Worm (Caenorhabditis elegans) whole organism, L4 larva: ENCODE results near the gene tsp-4.

Experiments used
- F44E2.7 ChIP-seq: fragments of 200-800 bp; sonication (Bioruptor generic); IDR thresholded peaks from 2 replicates; pipeline ENCODE4 v2.1.2; 2022; ENCODE audit warnings: missing genetic modification characterization, missing compliant biosample characterization
- T20F7.1 ChIP-seq: fragments of 200-800 bp; sonication (Bioruptor generic); optimal IDR thresholded peaks from 2 replicates; lab custom pipeline; 2018; ENCODE audit warnings: mild to moderate bottlenecking, missing genetic modification characterization, missing compliant biosample characterization
- Y75B8A.6 ChIP-seq: fragments of 200-800 bp; sonication (Bioruptor generic); IDR thresholded peaks from 2 replicates; pipeline ENCODE4 v1.3.6; 2022; ENCODE audit warnings: missing genetic modification reagents, missing genetic modification characterization, missing compliant biosample characterization
- aha-1 ChIP-seq: fragments of 150-350 bp; peaks from one replicate; lab custom pipeline; 2014; ENCODE audit warnings: missing biosample characterization, missing genetic modification characterization
- attf-4 ChIP-seq: sonication (generic microtip); optimal IDR thresholded peaks from 3 replicates; lab custom pipeline; 2017; ENCODE audit warnings: missing biosample characterization, missing genetic modification characterization
- ceh-32 ChIP-seq: sonication (generic microtip); optimal IDR thresholded peaks from 2 replicates; lab custom pipeline; 2016; ENCODE audit warnings: mild to moderate bottlenecking, missing genetic modification characterization, missing compliant biosample characterization; ENCODE audit not compliant: poor library complexity
- cey-2 ChIP-seq: sonication (generic microtip); optimal IDR thresholded peaks from 3 replicates; lab custom pipeline; 2017; ENCODE audit warnings: missing genetic modification characterization, mild to moderate bottlenecking, missing compliant biosample characterization, antibody characterized with exemption, borderline replicate concordance; ENCODE audit not compliant: insufficient read depth
- daf-16 ChIP-seq, 3 experiments: sonication (generic microtip); optimal IDR thresholded peaks; 2 replicates each; lab custom pipeline; 2016 to 2017; ENCODE audit warnings: missing genetic modification characterization in 3 of 3, missing genetic modification reagents in 3 of 3, mild to moderate bottlenecking in 2 of 3, missing compliant biosample characterization in 2 of 3, missing biosample characterization in 1 of 3, moderate library complexity in 1 of 3
- daf-19 ChIP-seq: fragments of 200-800 bp; sonication (Bioruptor generic); conservative IDR thresholded peaks from 2 replicates; pipeline ENCODE4 v1.3.6; 2022; ENCODE audit warnings: missing genetic modification characterization, missing compliant biosample characterization
- daf-8 ChIP-seq: fragments of 200-800 bp; sonication (Bioruptor generic); IDR thresholded peaks from 2 replicates; pipeline ENCODE4 v1.3.6; 2022; ENCODE audit warnings: missing genetic modification characterization, missing compliant biosample characterization
- dmd-6 ChIP-seq: fragments of 200-800 bp; sonication (Bioruptor generic); IDR thresholded peaks from 2 replicates; pipeline ENCODE4 v1.3.6; 2022; ENCODE audit warnings: missing genetic modification reagents, missing genetic modification characterization, missing compliant biosample characterization
- dmd-8 ChIP-seq: fragments of 200-800 bp; sonication (Bioruptor generic); IDR thresholded peaks from 2 replicates; pipeline ENCODE4 v1.3.6; 2022; ENCODE audit warnings: missing genetic modification characterization, missing compliant biosample characterization
- dpl-1 ChIP-seq: fragments of 150-350 bp; optimal IDR thresholded peaks from 2 replicates; lab custom pipeline; 2014; ENCODE audit warnings: missing biosample characterization, missing genetic modification reagents, missing genetic modification characterization
- duxl-1 ChIP-seq: sonication (generic microtip); optimal IDR thresholded peaks from 2 replicates; lab custom pipeline; 2016; ENCODE audit warnings: mild to moderate bottlenecking, missing genetic modification characterization, moderate library complexity, missing compliant biosample characterization; ENCODE audit not compliant: poor library complexity
- egl-43 ChIP-seq: fragments of 200-800 bp; sonication (Bioruptor generic); IDR thresholded peaks from 2 replicates; pipeline ENCODE4 v1.3.6; 2022; ENCODE audit warnings: missing genetic modification reagents, missing genetic modification characterization, missing compliant biosample characterization
- hmg-1.1 ChIP-seq: fragments of 200-800 bp; sonication (Bioruptor generic); IDR thresholded peaks from 2 replicates; pipeline ENCODE4 v1.3.6; 2022; ENCODE audit warnings: missing genetic modification reagents, missing genetic modification characterization, missing compliant biosample characterization
- lin-1 ChIP-seq: fragments of 200-800 bp; sonication (Bioruptor generic); IDR thresholded peaks from 2 replicates; pipeline ENCODE4 v1.3.6; 2022; ENCODE audit warnings: missing genetic modification reagents, missing genetic modification characterization, missing compliant biosample characterization
- lsy-2 ChIP-seq, 2 experiments: fragments of 150-350 bp in 1 of 2; sonication (generic microtip) in 1 of 2; optimal IDR thresholded peaks; 2 replicates each; lab custom pipeline; 2014 to 2017; ENCODE audit warnings: missing biosample characterization in 2 of 2, missing genetic modification characterization in 2 of 2
- mes-2 ChIP-seq: sonication (generic microtip); optimal IDR thresholded peaks from 2 replicates; lab custom pipeline; 2016; ENCODE audit warnings: missing genotype, mild to moderate bottlenecking, missing genetic modification characterization, missing compliant biosample characterization; ENCODE audit not compliant: poor library complexity, severe bottlenecking
- nhr-10 ChIP-seq: fragments of 150-350 bp; optimal IDR thresholded peaks from 2 replicates; lab custom pipeline; 2014; ENCODE audit warnings: missing biosample characterization, missing genetic modification characterization
- nhr-111 ChIP-seq: fragments of 200-800 bp; sonication (Bioruptor generic); optimal IDR thresholded peaks from 2 replicates; lab custom pipeline; 2018; ENCODE audit warnings: mild to moderate bottlenecking, missing genetic modification characterization, missing compliant biosample characterization
- nhr-25 ChIP-seq: sonication (generic microtip); optimal IDR thresholded peaks from 2 replicates; lab custom pipeline; 2017; ENCODE audit warnings: missing genetic modification characterization, mild to moderate bottlenecking, missing compliant biosample characterization, antibody characterized with exemption, moderate library complexity, borderline replicate concordance; ENCODE audit not compliant: insufficient read depth
- nhr-41 ChIP-seq: fragments of 200-800 bp; sonication (Bioruptor generic); IDR thresholded peaks from 2 replicates; pipeline ENCODE4 v1.3.6; 2022; ENCODE audit warnings: missing genetic modification reagents, missing genetic modification characterization, missing compliant biosample characterization
- nhr-76 ChIP-seq: fragments of 150-350 bp; optimal IDR thresholded peaks from 2 replicates; lab custom pipeline; 2014; ENCODE audit warnings: missing biosample characterization, missing genetic modification characterization
- pha-4 ChIP-seq, 2 experiments: fragments of 150-350 bp in 1 of 2; fragments of 200-800 bp in 1 of 2; sonication (Bioruptor generic) in 1 of 2; IDR thresholded peaks in 1 of 2; optimal IDR thresholded peaks in 1 of 2; 2 replicates each; pipeline versions ENCODE4 v1.3.6 to Lab custom; 2014 to 2022; ENCODE audit warnings: missing genetic modification characterization in 2 of 2, missing genetic modification reagents in 2 of 2, missing biosample characterization in 1 of 2, missing compliant biosample characterization in 1 of 2
- rbr-2 ChIP-seq: sonication (generic microtip); optimal IDR thresholded peaks from 2 replicates; lab custom pipeline; 2016; ENCODE audit warnings: missing genotype, missing genetic modification characterization, missing compliant biosample characterization
- snpc-4 ChIP-seq: fragments of 150-350 bp; optimal IDR thresholded peaks from 2 replicates; lab custom pipeline; 2014; ENCODE audit warnings: missing biosample characterization, missing genetic modification characterization
- unc-62 ChIP-seq, 3 experiments: fragments of 150-350 bp in 1 of 3; sonication (generic microtip); optimal IDR thresholded peaks in 2 of 3; peaks in 1 of 3; 1 replicate in 1 of 3; 2 replicates in 2 of 3; lab custom pipeline; 2014 to 2017; ENCODE audit warnings: missing biosample characterization in 3 of 3, missing genetic modification characterization in 3 of 3, missing genetic modification reagents in 3 of 3, missing genotype in 1 of 3
- zfp-2 ChIP-seq: sonication (generic microtip); optimal IDR thresholded peaks from 2 replicates; lab custom pipeline; 2016; ENCODE audit warnings: mild to moderate bottlenecking, missing genetic modification characterization, missing compliant biosample characterization
- zfp-3 ChIP-seq: fragments of 200-800 bp; sonication (Bioruptor generic); conservative IDR thresholded peaks from 2 replicates; pipeline ENCODE4 v1.3.6; 2022; ENCODE audit warnings: missing genetic modification reagents, missing genetic modification characterization, missing compliant biosample characterization
- ztf-7 ChIP-seq: fragments of 150-350 bp; optimal IDR thresholded peaks from 2 replicates; lab custom pipeline; 2014; ENCODE audit warnings: missing biosample characterization, missing genetic modification characterization

The tsp-4 gene

DNA sequence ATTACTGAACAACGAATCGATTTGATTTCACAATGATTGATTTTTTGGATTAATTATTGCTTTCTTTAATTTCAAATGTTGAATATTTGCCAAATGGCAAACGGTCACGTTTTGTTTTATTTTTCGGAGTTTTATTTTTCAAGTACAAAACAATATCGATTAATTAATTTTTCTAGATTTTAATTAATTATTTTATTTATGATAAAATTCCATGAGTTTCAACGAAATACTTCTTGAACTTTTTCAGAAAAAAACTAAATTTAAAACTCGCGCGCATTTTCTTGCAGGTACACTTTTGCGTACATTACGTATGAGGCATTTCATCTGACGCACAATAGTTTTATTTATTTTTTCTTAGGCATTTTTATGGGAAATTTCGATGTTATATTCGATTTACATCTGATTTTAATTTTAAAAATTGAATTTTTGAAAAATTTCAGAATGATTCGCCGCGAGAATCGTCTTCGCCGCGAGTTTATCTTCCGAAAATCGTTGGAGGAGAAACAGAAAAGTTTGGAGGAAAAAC, 38.9 kb upstream of the tsp-4 start, which contains the start of the genes ZK795.2 and ZK795.3 (continued):
- TF ChIP-seq rbr-2 (tag; lab: Kevin White, UChicago) = peak; percentile 32
- no peak for TF ChIP-seq nhr-25
- no peak for TF ChIP-seq Y75B8A.6
- peak; percentile 29 for TF ChIP-seq ztf-7 (tag; lab: Kevin White, UChicago)
- TF ChIP-seq zfp-3 (GFP tag; lab: Robert Waterston, UW) = no peak
- TF ChIP-seq aha-1 (tag; lab: Kevin White, UChicago) = no peak
- TF ChIP-seq, all 104 proteins: peak for 15

DNA sequence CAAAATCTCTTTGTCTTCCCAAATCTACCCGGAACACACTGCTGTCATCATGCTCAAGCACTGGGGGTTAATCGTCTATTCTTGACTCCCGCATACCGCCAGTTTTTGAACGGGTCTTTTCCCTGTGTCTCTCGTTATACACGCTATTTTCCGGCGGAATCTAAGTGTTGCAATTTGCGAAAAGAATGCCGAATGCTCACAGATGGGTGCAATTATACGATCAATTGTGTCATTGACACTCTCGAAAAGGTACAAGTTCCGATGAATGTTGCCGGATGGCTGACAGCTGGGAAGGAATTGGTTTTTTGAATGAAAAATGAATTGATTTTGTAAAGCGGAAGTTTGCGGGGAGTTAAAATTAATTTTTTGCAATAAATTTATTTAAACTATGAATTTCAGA, 31.9 kb upstream of the tsp-4 start:
- TF ChIP-seq T20F7.1 (GFP tag; lab: Kevin White, UChicago) (no peak), nhr-41 (GFP tag; lab: Robert Waterston, UW) (no peak), nhr-10 (no peak), attf-4 (tag; lab: Kevin White, UChicago) (no peak), pha-4 (GFP tag; IDR thresholded peaks at IDR 0.05; lab: Robert Waterston, UW) (no peak), pha-4 (tag; optimal IDR thresholded peaks at IDR 0.05; lab: Kevin White, UChicago) (no peak), dpl-1 (GFP tag; lab: Kevin White, UChicago) (no peak), hmg-1.1 (GFP tag; lab: Robert Waterston, UW) (no peak), nhr-76 (tag; lab: Kevin White, UChicago) (no peak), snpc-4 (tag; lab: Kevin White, UChicago) (no peak), daf-16 (GFP tag; optimal IDR thresholded peaks at IDR 0.05; lab: Kevin White, UChicago) (no peak), daf-16 (tag; optimal IDR thresholded peaks at IDR 0.05; lab: Kevin White, UChicago) (no peak), lin-1 (GFP tag; lab: Robert Waterston, UW) (no peak), daf-8 (GFP tag; lab: Robert Waterston, UW) (no peak), mes-2 (tag; lab: Kevin White, UChicago) (no peak), cey-2 (no peak), F44E2.7 (no peak), duxl-1 (tag; lab: Kevin White, UChicago) (no peak), nhr-111 (GFP tag; lab: Kevin White, UChicago) (no peak), dmd-6 (GFP tag; lab: Robert Waterston, UW) (no peak), egl-43 (GFP tag; lab: Robert Waterston, UW) (no peak), daf-19 (no peak)

DNA sequence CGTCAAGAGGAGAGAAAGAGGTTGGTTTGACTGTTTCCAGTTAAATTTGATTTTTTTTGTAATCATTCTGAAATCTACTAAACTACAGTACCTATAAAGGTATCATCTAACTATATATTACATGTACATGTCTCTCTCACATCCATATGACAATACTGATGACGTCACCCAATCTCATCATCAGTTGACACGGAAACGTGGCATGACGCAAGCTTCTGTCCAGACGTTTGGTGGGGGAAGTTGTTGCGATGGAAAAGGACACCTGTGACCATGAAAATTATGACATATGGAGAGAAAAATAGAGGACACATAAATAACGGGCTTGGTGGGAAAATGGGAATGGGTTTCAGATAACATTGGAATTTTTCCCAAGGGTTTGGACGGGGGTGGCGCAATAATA, 29.0 kb upstream of the tsp-4 start:
- TF ChIP-seq lsy-2 (tag; optimal IDR thresholded peaks at IDR 0.05; lab: Kevin White, UChicago) (no peak), cey-2 (no peak), nhr-41 (GFP tag; lab: Robert Waterston, UW) (no peak), zfp-2 (tag; lab: Kevin White, UChicago) (no peak)

DNA sequence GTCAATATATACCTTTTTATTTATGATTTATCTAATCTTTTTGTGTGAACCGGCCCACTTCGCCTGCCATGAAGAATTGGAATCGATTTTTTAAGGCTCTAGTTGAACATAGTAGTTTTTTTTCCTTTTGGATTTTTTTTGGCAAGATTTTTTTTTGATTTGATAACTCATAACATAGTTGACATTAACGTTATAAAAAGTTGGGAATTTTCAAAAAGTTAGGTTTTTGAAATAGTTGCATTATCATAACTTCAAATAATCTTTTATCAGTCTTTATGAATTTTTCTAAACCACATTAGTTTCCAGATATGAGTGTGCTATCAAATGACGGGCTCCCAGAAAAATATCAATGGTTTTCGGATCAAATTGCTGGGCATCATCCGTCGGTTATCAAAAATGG, 27.8 kb upstream of the tsp-4 start, which contains the start of gene ipmk-1:
Gene ipmk-1, plus strand, starts transcription at position 301 of the 400 bp plus-strand sequence.
- TF ChIP-seq unc-62 (GFP tag; optimal IDR thresholded peaks at IDR 0.05 in 1 of 2; lab: Kevin White, UChicago) (no peak), unc-62 (tag; optimal IDR thresholded peaks at IDR 0.05; lab: Kevin White, UChicago) (no peak), ceh-32 (tag; lab: Kevin White, UChicago) (no peak), dmd-8 (GFP tag; lab: Robert Waterston, UW) (no peak)

DNA sequence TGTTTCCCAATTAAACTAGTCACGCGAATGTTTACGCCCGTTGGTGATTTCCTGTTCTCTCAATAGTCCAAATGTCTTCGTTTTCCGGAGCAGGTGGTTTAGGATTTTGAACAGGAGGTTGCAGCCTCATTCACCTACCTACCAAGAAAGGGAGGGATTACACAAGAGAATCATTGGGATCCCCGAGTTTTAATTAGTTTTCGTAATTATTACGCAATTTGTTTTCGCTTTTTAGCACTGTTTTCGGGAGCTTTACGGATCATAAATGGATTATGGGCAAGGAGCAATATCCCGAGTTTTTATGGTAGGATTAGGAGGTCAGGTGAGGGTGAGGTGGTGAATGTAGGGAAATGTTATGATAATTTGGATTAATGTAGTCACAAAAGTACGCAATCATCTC, 25.9 kb upstream of the tsp-4 start:
- no peak for TF ChIP-seq egl-43 (GFP tag; lab: Robert Waterston, UW)
